Worm (Caenorhabditis elegans) whole organism, mixed stage, embryonic: ENCODE measurements around the gene spp-6.

ENCODE experiments used
- M03D4.4 ChIP-seq: sonication (generic microtip); optimal IDR thresholded peaks from 2 replicates; lab custom pipeline; 2017; ENCODE audit warnings: mild to moderate bottlenecking, missing genetic modification characterization, missing compliant biosample characterization
- bed-3 ChIP-seq: fragments of 200-800 bp; sonication (Bioruptor generic); optimal IDR thresholded peaks from 3 replicates; lab custom pipeline; 2018; ENCODE audit warnings: mild to moderate bottlenecking, missing genetic modification characterization, moderate library complexity, missing compliant biosample characterization
- blmp-1 ChIP-seq: fragments of 150-350 bp; optimal IDR thresholded peaks from 2 replicates; lab custom pipeline; 2014; ENCODE audit warnings: missing biosample characterization, missing genetic modification characterization
- ceh-39 ChIP-seq: fragments of 150-350 bp; optimal IDR thresholded peaks from 2 replicates; lab custom pipeline; 2014; ENCODE audit warnings: missing biosample characterization, missing genetic modification characterization
- ceh-43 ChIP-seq: fragments of 200-800 bp; sonication (Bioruptor generic); optimal IDR thresholded peaks from 2 replicates; lab custom pipeline; 2018; ENCODE audit warnings: mild to moderate bottlenecking, missing genetic modification characterization, moderate library complexity, missing compliant biosample characterization
- ceh-83 ChIP-seq: fragments of 200-800 bp; sonication (Bioruptor generic); optimal IDR thresholded peaks from 2 replicates; lab custom pipeline; 2018; ENCODE audit warnings: mild to moderate bottlenecking, missing genetic modification characterization, missing compliant biosample characterization
- ces-1 ChIP-seq: fragments of 150-350 bp; optimal IDR thresholded peaks from 2 replicates; lab custom pipeline; 2014; ENCODE audit warnings: missing biosample characterization, missing genetic modification reagents, missing genetic modification characterization
- cnd-1 ChIP-seq: fragments of 200-800 bp; sonication (Bioruptor generic); optimal IDR thresholded peaks from 2 replicates; lab custom pipeline; 2018; ENCODE audit warnings: mild to moderate bottlenecking, missing genetic modification characterization, missing compliant biosample characterization
- drap-1 ChIP-seq: fragments of 200-800 bp; sonication (Bioruptor generic); optimal IDR thresholded peaks from 3 replicates; lab custom pipeline; 2018; ENCODE audit warnings: mild to moderate bottlenecking, missing genetic modification characterization, missing compliant biosample characterization
- elt-1 ChIP-seq: sonication (generic microtip); optimal IDR thresholded peaks from 2 replicates; lab custom pipeline; 2017; ENCODE audit warnings: missing genetic modification characterization, mild to moderate bottlenecking, missing compliant biosample characterization, antibody characterized with exemption, moderate library complexity, borderline replicate concordance; ENCODE audit not compliant: insufficient read depth
- elt-3 ChIP-seq: fragments of 150-350 bp; optimal IDR thresholded peaks from 2 replicates; lab custom pipeline; 2014; ENCODE audit warnings: missing biosample characterization, missing genetic modification characterization
- flh-1 ChIP-seq: fragments of 200-800 bp; sonication (Bioruptor generic); optimal IDR thresholded peaks from 2 replicates; lab custom pipeline; 2018; ENCODE audit warnings: mild to moderate bottlenecking, missing genetic modification characterization, moderate library complexity, missing compliant biosample characterization
- ham-2 ChIP-seq: fragments of 200-800 bp; sonication (Bioruptor generic); optimal IDR thresholded peaks from 2 replicates; lab custom pipeline; 2018; ENCODE audit warnings: mild to moderate bottlenecking, missing genetic modification characterization, missing compliant biosample characterization
- hlh-1 ChIP-seq: fragments of 150-350 bp; optimal IDR thresholded peaks from 2 replicates; lab custom pipeline; 2014; ENCODE audit warnings: missing biosample characterization, missing genetic modification reagents, missing genetic modification characterization
- lin-13 ChIP-seq: fragments of 150-350 bp; optimal IDR thresholded peaks from 2 replicates; lab custom pipeline; 2014; ENCODE audit warnings: missing biosample characterization, missing genetic modification characterization
- lin-32 ChIP-seq: fragments of 200-800 bp; sonication (Bioruptor generic); optimal IDR thresholded peaks from 2 replicates; lab custom pipeline; 2018; ENCODE audit warnings: mild to moderate bottlenecking, missing genetic modification characterization, missing compliant biosample characterization
- lsy-2 ChIP-seq: fragments of 150-350 bp; optimal IDR thresholded peaks from 2 replicates; lab custom pipeline; 2014; ENCODE audit warnings: missing biosample characterization, missing genetic modification characterization
- mab-5 ChIP-seq: fragments of 150-350 bp; optimal IDR thresholded peaks from 2 replicates; lab custom pipeline; 2014; ENCODE audit warnings: missing biosample characterization, missing genetic modification characterization
- mep-1 ChIP-seq: fragments of 150-350 bp; optimal IDR thresholded peaks from 2 replicates; lab custom pipeline; 2017; ENCODE audit warnings: missing biosample characterization, missing genetic modification reagents, missing genetic modification characterization, inconsistent platforms
- nhr-12 ChIP-seq: fragments of 150-350 bp; optimal IDR thresholded peaks from 2 replicates; lab custom pipeline; 2014; ENCODE audit warnings: missing biosample characterization, missing genetic modification characterization
- nhr-237 ChIP-seq: fragments of 150-350 bp; optimal IDR thresholded peaks from 2 replicates; lab custom pipeline; 2014; ENCODE audit warnings: missing biosample characterization, missing genetic modification characterization
- nhr-28 ChIP-seq: fragments of 150-350 bp; optimal IDR thresholded peaks from 2 replicates; lab custom pipeline; 2014; ENCODE audit warnings: missing biosample characterization, missing genetic modification characterization
- nhr-76 ChIP-seq: sonication (generic microtip); optimal IDR thresholded peaks from 2 replicates; lab custom pipeline; 2017; ENCODE audit warnings: missing biosample characterization, missing genetic modification characterization
- pha-4 ChIP-seq: fragments of 150-350 bp; optimal IDR thresholded peaks from 2 replicates; lab custom pipeline; 2018; ENCODE audit warnings: missing biosample characterization, missing genetic modification reagents, missing genetic modification characterization
- sem-2 ChIP-seq: fragments of 200-800 bp; sonication (Bioruptor generic); optimal IDR thresholded peaks from 2 replicates; lab custom pipeline; 2018; ENCODE audit warnings: mild to moderate bottlenecking, missing genetic modification characterization, missing compliant biosample characterization
- snpc-4 ChIP-seq: fragments of 150-350 bp; optimal IDR thresholded peaks from 2 replicates; lab custom pipeline; 2014; ENCODE audit warnings: missing biosample characterization, missing genetic modification characterization
- sptf-1 ChIP-seq: sonication (generic microtip); optimal IDR thresholded peaks from 2 replicates; lab custom pipeline; 2017; ENCODE audit warnings: mild to moderate bottlenecking, missing genetic modification characterization, moderate library complexity, missing compliant biosample characterization
- unc-120 ChIP-seq: sonication (generic microtip); optimal IDR thresholded peaks from 2 replicates; lab custom pipeline; 2017; ENCODE audit warnings: missing genetic modification characterization, missing compliant biosample characterization; ENCODE audit not compliant: poor library complexity, severe bottlenecking
- unc-39 ChIP-seq: fragments of 150-350 bp; optimal IDR thresholded peaks from 2 replicates; lab custom pipeline; 2014; ENCODE audit warnings: missing biosample characterization, missing genetic modification characterization
- unc-62 ChIP-seq: fragments of 150-350 bp; optimal IDR thresholded peaks from 2 replicates; lab custom pipeline; 2014; ENCODE audit warnings: missing biosample characterization, missing genetic modification reagents, missing genetic modification characterization
- zip-8 ChIP-seq: fragments of 150-350 bp; optimal IDR thresholded peaks from 2 replicates; lab custom pipeline; 2014; ENCODE audit warnings: missing biosample characterization, missing genetic modification characterization

Gene spp-6

ce11 chrX:7291810-7292209 lies 25.3 kb upstream of the spp-6 start, which contains the start of gene lron-7:
TSS of gene lron-7 (plus strand) at chrX:7292132.
- TF ChIP-seq ces-1 (GFP tag; lab: Kevin White, UChicago) (no peak), lin-13 (tag; lab: Kevin White, UChicago) (no peak), zip-8 (tag; lab: Kevin White, UChicago) (no peak), ham-2 (GFP tag; lab: Kevin White, UChicago) (no peak), mep-1 (tag; lab: Kevin White, UChicago) (no peak), unc-39 (tag; lab: Kevin White, UChicago) (no peak), mab-5 (tag; lab: Kevin White, UChicago) (no peak), cnd-1 (tag; lab: Kevin White, UChicago) (no peak), nhr-76 (tag; lab: Kevin White, UChicago) (no peak), elt-1 (tag; lab: Kevin White, UChicago) (no peak), lin-32 (GFP tag; lab: Kevin White, UChicago) (no peak)

DNA sequence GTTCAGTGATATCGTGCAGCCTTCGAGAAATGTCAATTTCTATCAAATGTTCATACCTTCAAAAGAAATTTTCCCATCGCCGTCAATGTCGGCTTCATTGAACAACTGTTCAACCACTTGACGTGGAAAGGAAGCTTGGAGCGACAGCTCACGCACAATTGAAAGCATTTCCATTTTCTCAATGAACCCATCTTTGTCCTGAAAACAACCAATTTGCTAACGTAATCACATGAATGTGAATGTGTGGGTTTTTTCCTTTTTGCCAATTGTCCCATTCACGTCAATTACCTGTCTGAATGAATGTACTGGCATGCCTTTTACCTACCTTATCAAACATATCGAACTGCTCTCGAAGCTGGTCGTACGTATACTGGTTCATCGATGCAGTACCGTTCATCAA lies 20.8 kb upstream of the spp-6 start:
- TF ChIP-seq lin-13 (tag; lab: Kevin White, UChicago), result no peak
- no peak for TF ChIP-seq hlh-1 (tag; lab: Kevin White, UChicago)
- no peak for TF ChIP-seq pha-4 (tag; lab: Kevin White, UChicago)
- TF ChIP-seq unc-39 (tag; lab: Kevin White, UChicago), result no peak
- TF ChIP-seq lin-32 (GFP tag; lab: Kevin White, UChicago), result no peak
- no peak for TF ChIP-seq mep-1 (tag; lab: Kevin White, UChicago)
- TF ChIP-seq elt-3 (tag; lab: Kevin White, UChicago), result no peak
- TF ChIP-seq, all 35 proteins: peak for 0

- TF ChIP-seq sem-2, result no peak
- TF ChIP-seq lsy-2 (tag; lab: Kevin White, UChicago), result no peak
- no peak for TF ChIP-seq ceh-43 (GFP tag; lab: Kevin White, UChicago)
- TF ChIP-seq snpc-4 (tag; lab: Kevin White, UChicago), result no peak
- TF ChIP-seq bed-3 (GFP tag; lab: Kevin White, UChicago), result no peak
- TF ChIP-seq ham-2 (GFP tag; lab: Kevin White, UChicago), result no peak
- no peak for TF ChIP-seq sptf-1 (tag; lab: Kevin White, UChicago)
- no peak for TF ChIP-seq ceh-83 (GFP tag; lab: Kevin White, UChicago)
- TF ChIP-seq M03D4.4 (tag; lab: Kevin White, UChicago), result no peak
- no peak for TF ChIP-seq blmp-1 (tag; lab: Kevin White, UChicago)
- TF ChIP-seq cnd-1 (tag; lab: Kevin White, UChicago), result no peak
- TF ChIP-seq pha-4 (tag; lab: Kevin White, UChicago), result no peak
- TF ChIP-seq nhr-76 (tag; lab: Kevin White, UChicago), result no peak
- no peak for TF ChIP-seq flh-1 (GFP tag; lab: Kevin White, UChicago)
- no peak for TF ChIP-seq drap-1
- TF ChIP-seq unc-62 (GFP tag; lab: Kevin White, UChicago), result no peak
- no peak for TF ChIP-seq nhr-237
- no peak for TF ChIP-seq unc-120 (tag; lab: Kevin White, UChicago)
- TF ChIP-seq mep-1 (tag; lab: Kevin White, UChicago), result no peak
These were observed 18.5 kb upstream of the spp-6 start, which contains the start of gene K03A1.4 for ce11 chrX:7298652-7299051. TSS of gene K03A1.4 (minus strand) at chrX:7298752.

DNA sequence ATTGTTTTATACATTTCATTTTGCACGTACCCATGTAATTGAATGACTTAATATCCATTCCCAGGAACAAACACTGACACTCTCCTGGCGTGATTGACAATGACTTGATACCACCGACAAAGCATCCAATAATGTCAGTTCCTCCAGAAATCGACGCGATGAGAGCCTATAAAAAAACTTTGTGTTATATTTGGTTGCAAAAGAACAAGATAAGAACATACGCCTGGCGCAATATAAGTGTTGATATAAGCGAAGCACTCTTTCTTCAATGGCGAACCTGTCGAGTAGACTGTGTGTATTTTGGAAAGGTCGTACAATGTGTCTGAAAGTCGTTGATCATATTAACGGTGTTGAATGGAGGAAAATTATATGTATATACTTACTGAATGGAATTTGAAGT lies 14.0 kb upstream of the spp-6 start:
- TF ChIP-seq lsy-2 (tag; lab: Kevin White, UChicago), result no peak
- TF ChIP-seq sem-2, result no peak
- TF ChIP-seq lin-32 (GFP tag; lab: Kevin White, UChicago), result no peak
- no peak for TF ChIP-seq nhr-12 (tag; lab: Kevin White, UChicago)
- TF ChIP-seq ceh-39 (tag; lab: Kevin White, UChicago), result no peak
- TF ChIP-seq blmp-1 (tag; lab: Kevin White, UChicago), result no peak
- TF ChIP-seq sptf-1 (tag; lab: Kevin White, UChicago), result no peak
- TF ChIP-seq elt-1 (tag; lab: Kevin White, UChicago), result no peak
- no peak for TF ChIP-seq zip-8 (tag; lab: Kevin White, UChicago)
- no peak for TF ChIP-seq unc-39 (tag; lab: Kevin White, UChicago)
- no peak for TF ChIP-seq nhr-28 (tag; lab: Kevin White, UChicago)
- TF ChIP-seq bed-3 (GFP tag; lab: Kevin White, UChicago), result no peak
- no peak for TF ChIP-seq drap-1
